Fruit fly (Drosophila melanogaster): ENCODE data around the gene Remo.

The Remo gene

dm6 chrX:13305323-13305722 lies 17.5 kb downstream of the Remo start (continued):
- TF ChIP-seq svp (GFP tag) (peak; percentile 86), CG11902 (GFP tag; optimal IDR thresholded peaks at IDR 0.05) (no peak), CG9139 (GFP tag; optimal IDR thresholded peaks at IDR 0.05) (no peak), CG6854 (GFP tag; optimal IDR thresholded peaks at IDR 0.05) (no peak)

dm6 chrX:13307189-13307588 lies 19.3 kb downstream of the Remo start:
- TF ChIP-seq CG16779 (tag; optimal IDR thresholded peaks at IDR 0.05) (no peak), Eip78C (GFP tag) (peak; percentile 87), Hr4 (GFP tag; optimal IDR thresholded peaks at IDR 0.05) (peak; percentile 2), salr (GFP tag; optimal IDR thresholded peaks at IDR 0.05) (peak in 1 of 2 experiments; percentile 2), CG6854 (GFP tag; optimal IDR thresholded peaks at IDR 0.05) (no peak), CG6163 (GFP tag; IDR thresholded peaks at IDR 0.05) (peak; percentile 33; the same call in 1 of the 3 replicates), CG11294 (GFP tag; IDR thresholded peaks at IDR 0.05) (no peak), Ets21C (GFP tag; optimal IDR thresholded peaks at IDR 0.05) (no peak), topi (GFP tag; optimal IDR thresholded peaks at IDR 0.05) (peak; percentile 37), ss (GFP tag; optimal IDR thresholded peaks at IDR 0.05) (peak in 1 of 2 experiments; percentile 16), Hr39 (GFP tag; optimal IDR thresholded peaks at IDR 0.05) (peak; percentile 37), CG32006 (GFP tag; optimal IDR thresholded peaks at IDR 0.05) (peak; percentile 53), CG11762 (GFP tag; optimal IDR thresholded peaks at IDR 0.05; ENCODE audit: insufficient read depth) (peak; percentile 9), Blimp-1 (GFP tag; optimal IDR thresholded peaks at IDR 0.05) (no peak), Met (GFP tag; optimal IDR thresholded peaks at IDR 0.05) (peak; percentile 56), Sox15 (GFP tag; optimal IDR thresholded peaks at IDR 0.05) (no peak), CG15336 (GFP tag; IDR thresholded peaks at IDR 0.05) (peak; percentile 29; the same call in 1 of the 2 replicates), fkh (GFP tag; optimal IDR thresholded peaks at IDR 0.05) (no peak), lz (GFP tag; optimal IDR thresholded peaks at IDR 0.05) (peak; percentile 44), CG9139 (GFP tag; optimal IDR thresholded peaks at IDR 0.05) (no peak), CG10669 (GFP tag; optimal IDR thresholded peaks at IDR 0.05) (peak; percentile 2), dac (GFP tag; optimal IDR thresholded peaks at IDR 0.05) (no peak), Gug (GFP tag; IDR thresholded peaks at IDR 0.05) (0 out of 2 replicates have a peak, but pooled peaks have one; percentile 15), eg (GFP tag; IDR thresholded peaks at IDR 0.05) (no peak), Hr38 (GFP tag; optimal IDR thresholded peaks at IDR 0.05) (no peak), CG11902 (GFP tag; optimal IDR thresholded peaks at IDR 0.05) (no peak), net (GFP tag; optimal IDR thresholded peaks at IDR 0.05) (peak; percentile 28), Sox14 (GFP tag; optimal IDR thresholded peaks at IDR 0.05) (peak; percentile 34), esn (GFP tag; optimal IDR thresholded peaks at IDR 0.05) (peak; percentile 64), CG6792 (GFP tag; optimal IDR thresholded peaks at IDR 0.05) (peak; percentile 56), CG10631 (GFP tag; optimal IDR thresholded peaks at IDR 0.05) (peak; percentile 47), Lpt (GFP tag; optimal IDR thresholded peaks at IDR 0.05) (no peak), fd85E (GFP tag; optimal IDR thresholded peaks at IDR 0.05) (no peak), spab (GFP tag; optimal IDR thresholded peaks at IDR 0.05) (no peak), Eip93F (GFP tag; optimal IDR thresholded peaks at IDR 0.05) (peak; percentile 30), CG6808 (GFP tag; optimal IDR thresholded peaks at IDR 0.05) (peak; percentile 1), CG31627 (GFP tag; optimal IDR thresholded peaks at IDR 0.05) (peak; percentile 35), svp (GFP tag) (peak; percentile 74), CG4318 (GFP tag; optimal IDR thresholded peaks at IDR 0.05) (peak; percentile 8), CG3919 (GFP tag; optimal IDR thresholded peaks at IDR 0.05) (peak; percentile 35), CG8632 (GFP tag; optimal IDR thresholded peaks at IDR 0.05) (peak; percentile 58), cyc (GFP tag; optimal IDR thresholded peaks at IDR 0.05) (peak; percentile 8), OdsH (GFP tag; optimal IDR thresholded peaks at IDR 0.05) (peak; percentile 49), Eip75B (GFP tag; optimal IDR thresholded peaks at IDR 0.05) (peak; percentile 38), Ets96B (tag; optimal IDR thresholded peaks at IDR 0.05) (no peak), CG34406 (GFP tag; optimal IDR thresholded peaks at IDR 0.05) (peak; percentile 56), fd59A (GFP tag; optimal IDR thresholded peaks at IDR 0.05) (no peak), CG7368 (GFP tag; optimal IDR thresholded peaks at IDR 0.05) (no peak), CG8319 (GFP tag; optimal IDR thresholded peaks at IDR 0.05) (peak; percentile 1), CG6276 (GFP tag; optimal IDR thresholded peaks at IDR 0.05) (no peak)
